Fruit fly (Drosophila melanogaster): ENCODE data around the gene GstT4.

dm6 chrX:13395020-13395419 is 9.5 kb upstream of the GstT4 start:
- TF ChIP-seq spab (GFP tag; optimal IDR thresholded peaks at IDR 0.05) (no peak), Lpt (GFP tag; optimal IDR thresholded peaks at IDR 0.05) (no peak), CG11762 (GFP tag; optimal IDR thresholded peaks at IDR 0.05; ENCODE audit: insufficient read depth) (no peak), CG34406 (GFP tag; optimal IDR thresholded peaks at IDR 0.05) (no peak), CG10631 (GFP tag; optimal IDR thresholded peaks at IDR 0.05) (no peak)
